Worm (Caenorhabditis elegans) whole organism, L1 larva: ENCODE results near the gene ncs-4.

Experiments used
- ceh-90 ChIP-seq: sonication (generic microtip); optimal IDR thresholded peaks from 2 replicates; lab custom pipeline; 2016; ENCODE audit warnings: missing genetic modification characterization, missing compliant biosample characterization
- sptf-1 ChIP-seq: fragments of 150-350 bp; optimal IDR thresholded peaks from 2 replicates; lab custom pipeline; 2014; ENCODE audit warnings: missing biosample characterization, missing genetic modification characterization

DNA sequence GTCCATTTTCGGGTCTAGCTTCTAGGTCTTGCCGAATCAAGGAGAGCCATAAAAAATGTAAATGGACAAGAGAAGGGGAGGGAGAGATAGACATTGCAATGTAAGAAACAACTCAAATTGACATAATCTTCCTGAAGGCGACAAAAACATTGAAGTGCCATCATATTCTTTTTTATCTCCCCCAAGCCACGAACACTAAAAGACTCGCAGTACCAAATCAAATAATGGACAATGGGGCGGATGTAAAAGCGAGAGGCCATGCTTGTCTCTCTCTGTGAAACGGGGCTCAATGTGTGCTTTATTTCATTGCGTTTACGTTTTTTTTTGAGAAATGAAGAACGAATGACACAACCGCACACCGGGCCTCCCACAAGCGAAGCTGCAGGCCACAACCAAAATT lies 49.5 kb downstream of the ncs-4 start:
- TF ChIP-seq ceh-90 (tag; lab: Kevin White, UChicago) (no peak), sptf-1 (no peak)
